Worm (Caenorhabditis elegans) whole organism, L2 larva: Measurements from ENCODE around the gene fbxb-15.
A peak's percentile ranks its signal among the peaks of the same experiment; 100 is the strongest.
"Not testable (repeated sequence)": the region's sequence is repeated elsewhere in the genome, so short reads cannot be mapped to it uniquely, and the experiment has no call there.

Experiments used
- F13H6.1 ChIP-seq: sonication (generic microtip); optimal IDR thresholded peaks from 2 replicates; lab custom pipeline; 2016; ENCODE audit warnings: missing genetic modification characterization, missing compliant biosample characterization
- R02D3.7 ChIP-seq: fragments of 150-350 bp; optimal IDR thresholded peaks from 2 replicates; lab custom pipeline; 2014; ENCODE audit warnings: missing biosample characterization, missing genetic modification characterization
- ZK546.5 ChIP-seq: sonication (generic microtip); optimal IDR thresholded peaks from 2 replicates; lab custom pipeline; 2017; ENCODE audit warnings: missing biosample characterization, missing genetic modification characterization
- ama-1 ChIP-seq: fragments of 150-350 bp; optimal IDR thresholded peaks from 2 replicates; lab custom pipeline; 2018; ENCODE audit warnings: inconsistent platforms
- blmp-1 ChIP-seq: sonication (generic microtip); optimal IDR thresholded peaks from 2 replicates; lab custom pipeline; 2017; ENCODE audit warnings: missing genetic modification characterization, mild to moderate bottlenecking, missing compliant biosample characterization, antibody characterized with exemption, moderate library complexity; ENCODE audit not compliant: insufficient read depth
- ceh-16 ChIP-seq: fragments of 150-350 bp; optimal IDR thresholded peaks from 2 replicates; lab custom pipeline; 2014; ENCODE audit warnings: missing biosample characterization, missing genetic modification characterization
- crh-2 ChIP-seq: sonication (generic microtip); optimal IDR thresholded peaks from 2 replicates; lab custom pipeline; 2017; ENCODE audit warnings: missing biosample characterization, missing genetic modification characterization
- dmd-4 ChIP-seq: sonication (generic microtip); optimal IDR thresholded peaks from 2 replicates; lab custom pipeline; 2017; ENCODE audit warnings: missing biosample characterization, missing genetic modification characterization
- egl-27 ChIP-seq: sonication (generic microtip); optimal IDR thresholded peaks from 3 replicates; lab custom pipeline; 2017; ENCODE audit warnings: missing biosample characterization, missing genetic modification reagents, missing genetic modification characterization
- elt-3 ChIP-seq: sonication (generic microtip); optimal IDR thresholded peaks from 2 replicates; lab custom pipeline; 2017; ENCODE audit warnings: missing biosample characterization, missing genetic modification characterization
- fos-1 ChIP-seq: fragments of 150-350 bp; optimal IDR thresholded peaks from 2 replicates; lab custom pipeline; 2014; ENCODE audit warnings: missing biosample characterization, missing genetic modification characterization
- gmeb-1 ChIP-seq: fragments of 150-350 bp; optimal IDR thresholded peaks from 2 replicates; lab custom pipeline; 2014; ENCODE audit warnings: missing biosample characterization, missing genetic modification characterization
- lin-39 ChIP-seq: fragments of 150-350 bp; optimal IDR thresholded peaks from 2 replicates; lab custom pipeline; 2014; ENCODE audit warnings: missing biosample characterization, missing genetic modification reagents, missing genetic modification characterization
- lsy-2 ChIP-seq, 2 experiments: fragments of 150-350 bp in 1 of 2; sonication (generic microtip) in 1 of 2; optimal IDR thresholded peaks; 2 replicates each; lab custom pipeline; 2014 to 2017; ENCODE audit warnings: missing biosample characterization in 2 of 2, missing genetic modification characterization in 2 of 2
- mdl-1 ChIP-seq, 2 experiments: fragments of 150-350 bp in 1 of 2; sonication (generic microtip) in 1 of 2; optimal IDR thresholded peaks; 2 replicates each; lab custom pipeline; 2017; ENCODE audit warnings: missing biosample characterization in 2 of 2, missing genetic modification characterization in 2 of 2
- nhr-10 ChIP-seq: sonication (generic microtip); optimal IDR thresholded peaks from 2 replicates; lab custom pipeline; 2017; ENCODE audit warnings: missing biosample characterization, missing genetic modification characterization
- nhr-11 ChIP-seq: fragments of 150-350 bp; optimal IDR thresholded peaks from 2 replicates; lab custom pipeline; 2014; ENCODE audit warnings: missing biosample characterization, missing genetic modification characterization
- nhr-12 ChIP-seq: fragments of 150-350 bp; optimal IDR thresholded peaks from 2 replicates; lab custom pipeline; 2014; ENCODE audit warnings: missing biosample characterization, missing genetic modification characterization
- nhr-129 ChIP-seq: fragments of 150-350 bp; optimal IDR thresholded peaks from 2 replicates; lab custom pipeline; 2014; ENCODE audit warnings: missing biosample characterization, missing genetic modification characterization
- nhr-23 ChIP-seq: fragments of 150-350 bp; optimal IDR thresholded peaks from 2 replicates; lab custom pipeline; 2014; ENCODE audit warnings: missing biosample characterization, missing genetic modification reagents, missing genetic modification characterization
- nhr-25 ChIP-seq: fragments of 150-350 bp; sonication (generic microtip); optimal IDR thresholded peaks from 3 replicates; lab custom pipeline; 2014; ENCODE audit warnings: missing biosample characterization, missing genetic modification characterization
- nhr-77 ChIP-seq: fragments of 150-350 bp; optimal IDR thresholded peaks from 2 replicates; lab custom pipeline; 2014; ENCODE audit warnings: missing biosample characterization, missing genetic modification characterization
- peb-1 ChIP-seq: fragments of 150-350 bp; optimal IDR thresholded peaks from 2 replicates; lab custom pipeline; 2014; ENCODE audit warnings: missing biosample characterization, missing genetic modification characterization
- sem-4 ChIP-seq: fragments of 150-350 bp; optimal IDR thresholded peaks from 2 replicates; lab custom pipeline; 2014; ENCODE audit warnings: missing biosample characterization, missing genetic modification reagents, missing genetic modification characterization
- sma-3 ChIP-seq: sonication (generic microtip); optimal IDR thresholded peaks from 2 replicates; lab custom pipeline; 2016; ENCODE audit warnings: missing genetic modification reagents, missing genetic modification characterization, missing compliant biosample characterization
- sma-9 ChIP-seq, 2 experiments: fragments of 150-350 bp in 1 of 2; sonication (generic microtip) in 1 of 2; optimal IDR thresholded peaks; 2 replicates each; lab custom pipeline; 2014 to 2016; ENCODE audit warnings: missing genetic modification characterization in 2 of 2, mild to moderate bottlenecking in 1 of 2, missing biosample characterization in 1 of 2, missing compliant biosample characterization in 1 of 2, missing genetic modification reagents in 1 of 2, moderate library complexity in 1 of 2
- snpc-4 ChIP-seq: fragments of 150-350 bp; optimal IDR thresholded peaks from 2 replicates; lab custom pipeline; 2014; ENCODE audit warnings: missing biosample characterization, missing genetic modification characterization
- unc-39 ChIP-seq: fragments of 150-350 bp; optimal IDR thresholded peaks from 2 replicates; lab custom pipeline; 2014; ENCODE audit warnings: missing biosample characterization, missing genetic modification characterization
- zag-1 ChIP-seq: fragments of 150-350 bp; optimal IDR thresholded peaks from 2 replicates; lab custom pipeline; 2014; ENCODE audit warnings: missing biosample characterization, missing genetic modification characterization
- ztf-1 ChIP-seq: fragments of 200-800 bp; sonication (Bioruptor generic); conservative IDR thresholded peaks from 2 replicates; pipeline ENCODE4 v1.3.6; 2022; ENCODE audit warnings: missing genetic modification characterization, missing compliant biosample characterization
- ztf-11 ChIP-seq: sonication (generic microtip); optimal IDR thresholded peaks from 2 replicates; lab custom pipeline; 2017; ENCODE audit warnings: missing biosample characterization, missing genetic modification characterization
- ztf-4 ChIP-seq: fragments of 150-350 bp; optimal IDR thresholded peaks from 2 replicates; lab custom pipeline; 2014; ENCODE audit warnings: missing biosample characterization, missing genetic modification characterization

The fbxb-15 gene

ce11 chrII:1660888-1661287 is 7.6 kb upstream of the fbxb-15 start, which contains the start of gene ZC204.13:
Gene ZC204.13, minus strand, starts transcription at chrII:1660988.
- TF ChIP-seq ama-1 (lab: Kevin White, UChicago); nhr-25; gmeb-1 (tag; lab: Kevin White, UChicago): not testable (repeated sequence)

ce11 chrII:1659729-1660128 is 6.4 kb upstream of the fbxb-15 start:
- peak; percentile 21 for TF ChIP-seq fos-1 (tag; lab: Kevin White, UChicago)

ce11 chrII:1657202-1657601 is 3.9 kb upstream of the fbxb-15 start, which contains the start of gene ZC204.12:
Gene ZC204.12, minus strand, starts transcription at chrII:1657302.
- no peak for TF ChIP-seq snpc-4 (tag; lab: Kevin White, UChicago)
- TF ChIP-seq sem-4: no peak
- TF ChIP-seq ztf-1 (GFP tag; lab: Robert Waterston, UW): no peak
- no peak for TF ChIP-seq nhr-129 (tag; lab: Kevin White, UChicago)
- no peak for TF ChIP-seq elt-3 (tag; lab: Kevin White, UChicago)
- TF ChIP-seq ceh-16: no peak
- no peak for TF ChIP-seq peb-1 (tag; lab: Kevin White, UChicago)

ce11 chrII:1654917-1655316 is 1.6 kb upstream of the fbxb-15 start, which contains the start of gene btb-12:
Gene btb-12, plus strand, starts transcription at chrII:1655217.
- TF ChIP-seq snpc-4 (tag; lab: Kevin White, UChicago): no peak
- TF ChIP-seq ztf-4: no peak
- TF ChIP-seq peb-1 (tag; lab: Kevin White, UChicago): no peak
- TF ChIP-seq ztf-11 (tag; lab: Kevin White, UChicago): no peak
- TF ChIP-seq ceh-16: no peak
- TF ChIP-seq ZK546.5 (tag; lab: Kevin White, UChicago): no peak
- TF ChIP-seq zag-1 (tag; lab: Kevin White, UChicago): no peak
- TF ChIP-seq sma-3 (GFP tag; lab: Kevin White, UChicago): no peak
- no peak for TF ChIP-seq nhr-11 (tag; lab: Kevin White, UChicago)
- no peak for TF ChIP-seq nhr-77 (tag; lab: Kevin White, UChicago)
- no peak for TF ChIP-seq crh-2 (tag; lab: Kevin White, UChicago)
- TF ChIP-seq sma-9 (GFP tag; optimal IDR thresholded peaks at IDR 0.05; lab: Kevin White, UChicago): no peak
- TF ChIP-seq sma-9 (tag; optimal IDR thresholded peaks at IDR 0.05; lab: Kevin White, UChicago): no peak
- TF ChIP-seq lsy-2 (tag; optimal IDR thresholded peaks at IDR 0.05; lab: Kevin White, UChicago): no peak
- no peak for TF ChIP-seq ama-1 (lab: Kevin White, UChicago)
- TF ChIP-seq unc-39: no peak
- no peak for TF ChIP-seq F13H6.1 (tag; lab: Kevin White, UChicago)
- TF ChIP-seq lin-39 (tag; lab: Kevin White, UChicago): no peak
- TF ChIP-seq, all 48 proteins: peak for 0

- no peak for TF ChIP-seq nhr-12 (tag; lab: Kevin White, UChicago)
- TF ChIP-seq ztf-11 (tag; lab: Kevin White, UChicago): no peak
- TF ChIP-seq blmp-1: no peak
- no peak for TF ChIP-seq dmd-4 (tag; lab: Kevin White, UChicago)
- no peak for TF ChIP-seq nhr-10
- TF ChIP-seq sma-9 (GFP tag; optimal IDR thresholded peaks at IDR 0.05; lab: Kevin White, UChicago): no peak
- no peak for TF ChIP-seq sma-9 (tag; optimal IDR thresholded peaks at IDR 0.05; lab: Kevin White, UChicago)
These were observed 1.5 kb downstream of the fbxb-15 start, which contains the start of gene fbxb-16 for ce11 chrII:1651804-1652203. Gene fbxb-16, minus strand, starts transcription at chrII:1651904.

ce11 chrII:1650502-1650901 is 2.8 kb downstream of the fbxb-15 start, which contains the start of gene fbxb-20:
Gene fbxb-20, minus strand, starts transcription at chrII:1650602.
- no peak for TF ChIP-seq mdl-1 (tag; optimal IDR thresholded peaks at IDR 0.05; lab: Kevin White, UChicago)
- TF ChIP-seq ZK546.5 (tag; lab: Kevin White, UChicago): no peak
- TF ChIP-seq gmeb-1 (tag; lab: Kevin White, UChicago): no peak
- no peak for TF ChIP-seq R02D3.7 (tag; lab: Kevin White, UChicago)
- TF ChIP-seq nhr-23: no peak
- TF ChIP-seq egl-27 (tag; lab: Kevin White, UChicago): no peak
- TF ChIP-seq lin-39 (tag; lab: Kevin White, UChicago): no peak
- TF ChIP-seq unc-39: no peak
- TF ChIP-seq sem-4: no peak
- TF ChIP-seq nhr-25: no peak
- TF ChIP-seq, all 48 proteins: peak for 0
